Fruit fly (Drosophila melanogaster) whole organism, adult: Measurements from ENCODE around the gene TwdlX.

Experiments
- CG33017 ChIP-seq: fragments of 200-800 bp; sonication (Bioruptor generic); optimal IDR thresholded peaks from 2 replicates; lab custom pipeline; 2018; ENCODE audit warnings: missing biosample characterization, mild to moderate bottlenecking, missing genetic modification characterization, moderate library complexity
- CG7101 ChIP-seq: fragments of 200-800 bp; sonication (Bioruptor generic); optimal IDR thresholded peaks from 2 replicates; lab custom pipeline; 2018; ENCODE audit warnings: missing biosample characterization, mild to moderate bottlenecking, missing genetic modification characterization, moderate library complexity
- Crg-1 ChIP-seq: fragments of 200-800 bp; sonication (Bioruptor generic); optimal IDR thresholded peaks from 2 replicates; lab custom pipeline; 2016; ENCODE audit warnings: missing biosample characterization, missing genetic modification characterization
- Mnt ChIP-seq: fragments of 200-800 bp; sonication (Bioruptor generic); optimal IDR thresholded peaks from 2 replicates; lab custom pipeline; 2016; ENCODE audit warnings: missing biosample characterization, mild to moderate bottlenecking, missing genetic modification characterization
- bab1 ChIP-seq: fragments of 200-800 bp; sonication (Bioruptor generic); optimal IDR thresholded peaks from 3 replicates; lab custom pipeline; 2019; ENCODE audit warnings: missing biosample characterization, mild to moderate bottlenecking, missing genetic modification characterization, moderate library complexity
- cic ChIP-seq: fragments of 200-800 bp; sonication (Bioruptor generic); optimal IDR thresholded peaks from 2 replicates; lab custom pipeline; 2017; ENCODE audit warnings: missing biosample characterization, mild to moderate bottlenecking, missing genetic modification characterization, moderate library complexity
- cnc ChIP-seq, 2 experiments: fragments of >200 bp; optimal IDR thresholded peaks; 2 replicates each; lab custom pipeline; 2017
- kay ChIP-seq: fragments of 200-800 bp; sonication (Bioruptor generic); peaks from one replicate; lab custom pipeline; 2016; ENCODE audit warnings: missing biosample characterization, missing genetic modification characterization, borderline replicate concordance
- pad ChIP-seq: fragments of 200-800 bp; sonication (Bioruptor generic); optimal IDR thresholded peaks from 3 replicates; lab custom pipeline; 2017; ENCODE audit warnings: missing biosample characterization, missing genetic modification characterization, mild to moderate bottlenecking, moderate library complexity, missing genetic modification reagents

- TF ChIP-seq bab1 (no peak), CG33017 (tag; lab: Kevin White, UChicago) (no peak), kay (GFP tag; lab: Kevin White, UChicago) (no peak), cnc (optimal IDR thresholded peaks at IDR 0.05; lab: Kevin White, UChicago) (no peak), pad (GFP tag; lab: Kevin White, UChicago) (no peak), Mnt (GFP tag; lab: Kevin White, UChicago) (no peak), Crg-1 (GFP tag; lab: Kevin White, UChicago) (no peak), cic (GFP tag; lab: Kevin White, UChicago) (no peak), CG7101 (tag; lab: Kevin White, UChicago) (no peak)
Measured at dm6 chrX:16740606-16741005, 9.7 kb downstream of the TwdlX start, which contains the start of gene CG32568.
